Worm (Caenorhabditis elegans) whole organism, L3 larva: ENCODE measurements around the gene C36C5.12.

Experiments used
- R02D3.7 ChIP-seq: fragments of 150-350 bp; optimal IDR thresholded peaks from 2 replicates; lab custom pipeline; 2014; ENCODE audit warnings: missing biosample characterization, missing genetic modification characterization
- aly-2 ChIP-seq: fragments of 150-350 bp; optimal IDR thresholded peaks from 2 replicates; lab custom pipeline; 2014; ENCODE audit warnings: missing biosample characterization, missing genetic modification characterization
- ama-1 ChIP-seq: fragments of 150-350 bp; optimal IDR thresholded peaks from 2 replicates; lab custom pipeline; 2018
- ceh-16 ChIP-seq: sonication (generic microtip); optimal IDR thresholded peaks from 2 replicates; lab custom pipeline; 2017; ENCODE audit warnings: missing biosample characterization, missing genetic modification characterization
- ceh-28 ChIP-seq: fragments of 150-350 bp; optimal IDR thresholded peaks from 2 replicates; lab custom pipeline; 2014; ENCODE audit warnings: missing biosample characterization, missing genetic modification reagents, missing genetic modification characterization
- ceh-82 ChIP-seq: fragments of 150-350 bp; optimal IDR thresholded peaks from 2 replicates; lab custom pipeline; 2014; ENCODE audit warnings: missing biosample characterization, missing genetic modification characterization
- egl-27 ChIP-seq: sonication (generic microtip); optimal IDR thresholded peaks from 4 replicates; lab custom pipeline; 2017; ENCODE audit warnings: missing biosample characterization, missing genetic modification reagents, missing genetic modification characterization
- egl-5 ChIP-seq: fragments of 150-350 bp; optimal IDR thresholded peaks from 2 replicates; lab custom pipeline; 2017; ENCODE audit warnings: missing biosample characterization, missing genetic modification reagents, missing genetic modification characterization, inconsistent platforms
- elt-2 ChIP-seq: sonication (generic microtip); optimal IDR thresholded peaks from 2 replicates; lab custom pipeline; 2016; ENCODE audit warnings: missing genetic modification reagents, mild to moderate bottlenecking, missing genetic modification characterization, missing compliant biosample characterization
- elt-3 ChIP-seq, 3 experiments: fragments of 150-350 bp in 1 of 3; sonication (generic microtip) in 2 of 3; optimal IDR thresholded peaks; 2 replicates in 2 of 3; 4 replicates in 1 of 3; lab custom pipeline; 2014 to 2017; ENCODE audit warnings: missing biosample characterization in 3 of 3, missing genetic modification characterization in 3 of 3
- eor-1 ChIP-seq, 2 experiments: fragments of 150-350 bp; optimal IDR thresholded peaks; 2 replicates each; lab custom pipeline; 2014 to 2018; ENCODE audit warnings: missing biosample characterization in 2 of 2, missing genetic modification characterization in 2 of 2
- fkh-2 ChIP-seq: fragments of 150-350 bp; optimal IDR thresholded peaks from 2 replicates; lab custom pipeline; 2014; ENCODE audit warnings: missing biosample characterization, missing genetic modification reagents, missing genetic modification characterization
- fos-1 ChIP-seq: fragments of 150-350 bp; optimal IDR thresholded peaks from 2 replicates; lab custom pipeline; 2014; ENCODE audit warnings: missing biosample characterization, missing genetic modification characterization
- hmg-11 ChIP-seq: sonication (generic microtip); optimal IDR thresholded peaks from 2 replicates; lab custom pipeline; 2016; ENCODE audit warnings: missing genetic modification characterization, missing compliant biosample characterization
- lin-39 ChIP-seq: fragments of 150-350 bp; optimal IDR thresholded peaks from 2 replicates; lab custom pipeline; 2018; ENCODE audit warnings: missing biosample characterization, missing genetic modification reagents, missing genetic modification characterization
- nfya-1 ChIP-seq: sonication (generic microtip); optimal IDR thresholded peaks from 2 replicates; lab custom pipeline; 2017; ENCODE audit warnings: missing genetic modification characterization, mild to moderate bottlenecking, missing compliant biosample characterization, antibody characterized with exemption, moderate library complexity; ENCODE audit not compliant: insufficient read depth
- nhr-11 ChIP-seq: fragments of 150-350 bp; optimal IDR thresholded peaks from 2 replicates; lab custom pipeline; 2014; ENCODE audit warnings: missing biosample characterization, missing genetic modification characterization
- nhr-12 ChIP-seq: fragments of 150-350 bp; optimal IDR thresholded peaks from 2 replicates; lab custom pipeline; 2014; ENCODE audit warnings: missing biosample characterization, missing genetic modification characterization
- nhr-23 ChIP-seq: fragments of 150-350 bp; optimal IDR thresholded peaks from 2 replicates; lab custom pipeline; 2014; ENCODE audit warnings: missing biosample characterization, missing genetic modification reagents, missing genetic modification characterization
- nhr-237 ChIP-seq: fragments of 150-350 bp; optimal IDR thresholded peaks from 2 replicates; lab custom pipeline; 2014; ENCODE audit warnings: missing biosample characterization, missing genetic modification characterization
- nhr-25 ChIP-seq: sonication (generic microtip); optimal IDR thresholded peaks from 2 replicates; lab custom pipeline; 2017; ENCODE audit warnings: missing biosample characterization, missing genetic modification characterization
- nhr-28 ChIP-seq: fragments of 150-350 bp; optimal IDR thresholded peaks from 2 replicates; lab custom pipeline; 2014; ENCODE audit warnings: missing biosample characterization, missing genetic modification characterization
- nhr-76 ChIP-seq: fragments of 150-350 bp; sonication (generic microtip); optimal IDR thresholded peaks from 5 replicates; lab custom pipeline; 2014; ENCODE audit warnings: missing biosample characterization, missing genetic modification characterization
- nhr-77 ChIP-seq: fragments of 150-350 bp; optimal IDR thresholded peaks from 2 replicates; lab custom pipeline; 2014; ENCODE audit warnings: missing biosample characterization, missing genetic modification characterization
- pha-4 ChIP-seq: fragments of 150-350 bp; optimal IDR thresholded peaks from 2 replicates; lab custom pipeline; 2014; ENCODE audit warnings: missing biosample characterization, missing genetic modification reagents, missing genetic modification characterization
- pqm-1 ChIP-seq: fragments of 150-350 bp; optimal IDR thresholded peaks from 2 replicates; lab custom pipeline; 2017; ENCODE audit warnings: missing biosample characterization, missing genetic modification characterization, inconsistent platforms
- sea-2 ChIP-seq: fragments of 150-350 bp; sonication (generic microtip); optimal IDR thresholded peaks from 4 replicates; lab custom pipeline; 2014; ENCODE audit warnings: missing biosample characterization, missing genetic modification reagents, missing genetic modification characterization
- snpc-4 ChIP-seq: fragments of 150-350 bp; optimal IDR thresholded peaks from 2 replicates; lab custom pipeline; 2014; ENCODE audit warnings: missing biosample characterization, missing genetic modification characterization
- tbx-2 ChIP-seq: sonication (generic microtip); optimal IDR thresholded peaks from 2 replicates; lab custom pipeline; 2016; ENCODE audit warnings: mild to moderate bottlenecking, missing genetic modification characterization, missing compliant biosample characterization
- unc-39 ChIP-seq: sonication (generic microtip); optimal IDR thresholded peaks from 4 replicates; lab custom pipeline; 2017; ENCODE audit warnings: missing biosample characterization, missing genetic modification characterization
- unc-62 ChIP-seq: fragments of 150-350 bp; sonication (generic microtip); optimal IDR thresholded peaks from 4 replicates; lab custom pipeline; 2014; ENCODE audit warnings: missing biosample characterization, missing genetic modification reagents, missing genetic modification characterization
- zag-1 ChIP-seq: fragments of 150-350 bp; optimal IDR thresholded peaks from 2 replicates; lab custom pipeline; 2014; ENCODE audit warnings: missing biosample characterization, missing genetic modification characterization
- ztf-11 ChIP-seq: fragments of 150-350 bp; optimal IDR thresholded peaks from 2 replicates; lab custom pipeline; 2014; ENCODE audit warnings: missing biosample characterization, missing genetic modification characterization
- ztf-4 ChIP-seq: fragments of 150-350 bp; optimal IDR thresholded peaks from 2 replicates; lab custom pipeline; 2014; ENCODE audit warnings: missing biosample characterization, missing genetic modification characterization

C36C5.12 gene

ce11 chrV:3158379-3158778 is 773 bp downstream of the C36C5.12 start:
- TF ChIP-seq ceh-82 (no peak), egl-27 (tag; lab: Kevin White, UChicago) (no peak), nhr-12 (tag; lab: Kevin White, UChicago) (no peak), nhr-76 (no peak), R02D3.7 (tag; lab: Kevin White, UChicago) (no peak), elt-2 (tag; lab: Kevin White, UChicago) (no peak), ceh-16 (tag; lab: Kevin White, UChicago) (no peak), nhr-11 (tag; lab: Kevin White, UChicago) (no peak), ztf-4 (tag; lab: Kevin White, UChicago) (no peak), unc-62 (no peak), fkh-2 (no peak), nfya-1 (tag; lab: Kevin White, UChicago) (no peak), zag-1 (no peak), pqm-1 (tag; lab: Kevin White, UChicago) (no peak), sea-2 (no peak), fos-1 (tag; lab: Kevin White, UChicago) (no peak), nhr-237 (tag; lab: Kevin White, UChicago) (no peak), nhr-77 (tag; lab: Kevin White, UChicago) (no peak)
- TF ChIP-seq, all 47 proteins: peak for 0

ce11 chrV:3156786-3157185 is 2.4 kb downstream of the C36C5.12 start, which contains the start of gene exh-1:
exh-1 (plus strand) TSS chrV:3157086.
- TF ChIP-seq nhr-11 (tag; lab: Kevin White, UChicago), result no peak
- no peak for TF ChIP-seq fkh-2
- TF ChIP-seq tbx-2, result no peak
- TF ChIP-seq ceh-16 (tag; lab: Kevin White, UChicago), result no peak
- TF ChIP-seq snpc-4 (tag; lab: Kevin White, UChicago), result no peak
- no peak for TF ChIP-seq unc-62
- no peak for TF ChIP-seq pha-4 (tag; lab: Kevin White, UChicago)
- no peak for TF ChIP-seq sea-2
- no peak for TF ChIP-seq aly-2 (tag; lab: Kevin White, UChicago)
- TF ChIP-seq ztf-11 (tag; lab: Kevin White, UChicago), result no peak
- TF ChIP-seq nhr-76, result no peak
- TF ChIP-seq ama-1, result no peak
- no peak for TF ChIP-seq nhr-28 (tag; lab: Kevin White, UChicago)
- no peak for TF ChIP-seq R02D3.7 (tag; lab: Kevin White, UChicago)

DNA sequence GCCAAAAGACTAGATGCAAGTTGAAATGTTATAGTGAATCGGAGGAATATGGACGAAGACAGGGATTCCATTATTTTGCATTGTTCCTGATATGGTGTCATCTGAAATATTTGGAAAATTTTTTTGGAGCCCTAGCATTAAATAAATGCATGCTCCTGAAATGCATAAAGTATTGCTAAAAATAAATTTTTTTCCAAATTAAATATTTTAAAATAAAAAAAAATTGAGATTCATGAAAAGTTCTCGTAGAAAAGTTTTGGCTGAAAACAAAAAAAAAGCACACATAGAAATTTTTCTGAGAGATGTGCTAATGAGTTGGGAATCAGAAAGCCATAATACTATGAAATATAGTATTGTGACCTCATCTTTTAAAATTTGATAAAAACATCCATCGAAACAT is 4.1 kb downstream of the C36C5.12 start, which contains the start of gene srab-7:
Gene srab-7 (minus strand): TSS at position 101 of the 400 bp plus-strand sequence.
- TF ChIP-seq nhr-25 (tag; lab: Kevin White, UChicago), result no peak
- no peak for TF ChIP-seq zag-1
- no peak for TF ChIP-seq eor-1 (tag; optimal IDR thresholded peaks at IDR 0.05; lab: Kevin White, UChicago)
- TF ChIP-seq elt-2 (tag; lab: Kevin White, UChicago), result no peak
- TF ChIP-seq lin-39 (tag; lab: Kevin White, UChicago), result no peak
- no peak for TF ChIP-seq sea-2
- no peak for TF ChIP-seq ztf-11 (tag; lab: Kevin White, UChicago)
- no peak for TF ChIP-seq hmg-11 (tag; lab: Kevin White, UChicago)
- no peak for TF ChIP-seq ceh-28 (tag; lab: Kevin White, UChicago)
- no peak for TF ChIP-seq egl-5 (tag; lab: Kevin White, UChicago)
- no peak for TF ChIP-seq nhr-12 (tag; lab: Kevin White, UChicago)
- TF ChIP-seq, all 47 proteins: peak for 0

- TF ChIP-seq elt-3 (tag; optimal IDR thresholded peaks at IDR 0.05; lab: Kevin White, UChicago) (no peak), nhr-28 (tag; lab: Kevin White, UChicago) (no peak), sea-2 (no peak), nhr-23 (no peak), unc-39 (no peak), fkh-2 (no peak)
These were observed 7.3 kb downstream of the C36C5.12 start, which contains the start of gene srab-6 for ce11 chrV:3151862-3152261. srab-6 (minus strand) TSS chrV:3151962.

DNA sequence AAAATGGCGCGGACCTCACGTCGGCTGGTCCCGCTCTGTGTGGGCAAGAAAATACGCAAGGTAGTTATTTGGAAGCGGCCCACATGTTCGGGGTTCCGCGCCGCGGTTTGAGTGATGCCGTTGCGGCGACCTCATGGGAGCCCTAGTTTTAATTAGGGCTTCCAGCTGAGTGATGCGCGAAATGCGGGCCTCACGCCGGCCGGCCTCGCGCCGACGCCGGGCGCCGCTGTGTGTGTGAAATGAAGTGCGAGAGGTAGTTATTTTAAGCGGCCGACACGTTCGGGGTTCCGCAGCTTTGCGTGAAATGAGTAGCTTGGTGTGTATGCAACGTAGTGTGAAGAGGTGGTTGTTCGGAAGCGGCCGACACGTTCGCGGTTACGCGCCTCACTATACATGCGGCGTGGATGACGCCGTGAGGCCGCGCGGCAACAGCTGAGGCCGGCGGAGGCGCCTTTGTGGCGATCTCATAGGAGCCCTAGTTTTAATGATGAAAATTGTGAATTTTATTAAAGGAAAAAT is 9.2 kb downstream of the C36C5.12 start:
- no peak for TF ChIP-seq nhr-77 (tag; lab: Kevin White, UChicago)
- no peak for TF ChIP-seq R02D3.7 (tag; lab: Kevin White, UChicago)
- no peak for TF ChIP-seq lin-39 (tag; lab: Kevin White, UChicago)
- TF ChIP-seq, all 47 proteins: peak for 0
